Worm (Caenorhabditis elegans): ENCODE results near the gene ykt-6.

Gene ykt-6

ce11 chrIII:7273718-7274117, 13.7 kb downstream of the ykt-6 start:
- no peak for TF ChIP-seq ZK546.5 (tag; optimal IDR thresholded peaks at IDR 0.05)
- TF ChIP-seq egl-5 (tag; optimal IDR thresholded peaks at IDR 0.05) = no peak
- no peak for TF ChIP-seq zag-1 (tag; optimal IDR thresholded peaks at IDR 0.05)
- no peak for TF ChIP-seq fos-1 (tag; optimal IDR thresholded peaks at IDR 0.05)
- no peak for TF ChIP-seq ztf-11 (tag; optimal IDR thresholded peaks at IDR 0.05)
- TF ChIP-seq R02D3.7 (tag; optimal IDR thresholded peaks at IDR 0.05) = no peak
- no peak for TF ChIP-seq nhr-28 (tag; optimal IDR thresholded peaks at IDR 0.05)
- TF ChIP-seq nhr-25 (tag; optimal IDR thresholded peaks at IDR 0.05) = peak; percentile 31
- peak; percentile 29 for TF ChIP-seq nhr-43 (tag; optimal IDR thresholded peaks at IDR 0.05; ENCODE audit: poor library complexity, severe bottlenecking)
- TF ChIP-seq nhr-237 (tag; optimal IDR thresholded peaks at IDR 0.05) = no peak
- TF ChIP-seq snpc-4 (tag; optimal IDR thresholded peaks at IDR 0.05) = no peak
- no peak for TF ChIP-seq nhr-12 (tag; optimal IDR thresholded peaks at IDR 0.05)
- TF ChIP-seq jun-1 (tag; optimal IDR thresholded peaks at IDR 0.05) = no peak
- TF ChIP-seq daf-12 (tag; optimal IDR thresholded peaks at IDR 0.05) = no peak
- no peak for TF ChIP-seq fkh-10 (GFP tag; optimal IDR thresholded peaks at IDR 0.05)
- no peak for TF ChIP-seq ceh-16 (tag; optimal IDR thresholded peaks at IDR 0.05)
- no peak for TF ChIP-seq ceh-28 (tag; optimal IDR thresholded peaks at IDR 0.05)
- no peak for TF ChIP-seq ztf-4 (tag; optimal IDR thresholded peaks at IDR 0.05)
- no peak for TF ChIP-seq tbx-2 (tag; optimal IDR thresholded peaks at IDR 0.05)
- no peak for TF ChIP-seq unc-39 (tag; optimal IDR thresholded peaks at IDR 0.05)
- peak; percentile 33 for TF ChIP-seq nhr-23 (tag; optimal IDR thresholded peaks at IDR 0.05)

- TF ChIP-seq pqm-1 (tag; optimal IDR thresholded peaks at IDR 0.05) (peak; percentile 29), nhr-25 (tag; optimal IDR thresholded peaks at IDR 0.05) (peak; percentile 21), nfya-1 (tag; optimal IDR thresholded peaks at IDR 0.05; ENCODE audit: insufficient read depth) (peak; percentile 16), egl-5 (tag; optimal IDR thresholded peaks at IDR 0.05) (no peak), pha-4 (tag; optimal IDR thresholded peaks at IDR 0.05) (peak; percentile 47), ama-1 (optimal IDR thresholded peaks at IDR 0.05) (peak; percentile 22), ZK546.5 (tag; optimal IDR thresholded peaks at IDR 0.05) (no peak), nhr-77 (tag; optimal IDR thresholded peaks at IDR 0.05) (no peak), nhr-237 (tag; optimal IDR thresholded peaks at IDR 0.05) (no peak), nhr-11 (tag; optimal IDR thresholded peaks at IDR 0.05) (no peak), nhr-43 (tag; optimal IDR thresholded peaks at IDR 0.05; ENCODE audit: poor library complexity, severe bottlenecking) (peak; percentile 79), eor-1 (tag; optimal IDR thresholded peaks at IDR 0.05) (no peak), elt-2 (tag; optimal IDR thresholded peaks at IDR 0.05) (peak; percentile 57), sea-2 (GFP tag; optimal IDR thresholded peaks at IDR 0.05) (no peak), egl-27 (tag; optimal IDR thresholded peaks at IDR 0.05) (peak; percentile 7), lsy-12 (tag; optimal IDR thresholded peaks at IDR 0.05) (peak; percentile 46), aly-2 (tag; optimal IDR thresholded peaks at IDR 0.05) (no peak), elt-3 (tag; optimal IDR thresholded peaks at IDR 0.05) (peak; percentile 14 to 71 (median 37)), nhr-23 (tag; optimal IDR thresholded peaks at IDR 0.05) (peak; percentile 81), mdl-1 (tag; optimal IDR thresholded peaks at IDR 0.05) (no peak), daf-12 (tag; optimal IDR thresholded peaks at IDR 0.05) (no peak)
Observed at ce11 chrIII:7272828-7273227, 14.6 kb downstream of the ykt-6 start.

- TF ChIP-seq nhr-43 (tag; optimal IDR thresholded peaks at IDR 0.05; ENCODE audit: poor library complexity, severe bottlenecking) (peak; percentile 22), nfya-1 (tag; optimal IDR thresholded peaks at IDR 0.05; ENCODE audit: insufficient read depth) (peak; percentile 47), pqm-1 (tag; optimal IDR thresholded peaks at IDR 0.05) (peak; percentile 1), ama-1 (optimal IDR thresholded peaks at IDR 0.05) (peak; percentile 22), egl-5 (tag; optimal IDR thresholded peaks at IDR 0.05) (peak; percentile 92), egl-27 (tag; optimal IDR thresholded peaks at IDR 0.05) (no peak), nhr-23 (tag; optimal IDR thresholded peaks at IDR 0.05) (peak; percentile 38), daf-12 (tag; optimal IDR thresholded peaks at IDR 0.05) (no peak), lsy-12 (tag; optimal IDR thresholded peaks at IDR 0.05) (peak; percentile 20), fos-1 (tag; optimal IDR thresholded peaks at IDR 0.05) (no peak), jun-1 (tag; optimal IDR thresholded peaks at IDR 0.05) (peak; percentile 71), nhr-11 (tag; optimal IDR thresholded peaks at IDR 0.05) (no peak), elt-3 (tag; optimal IDR thresholded peaks at IDR 0.05) (no peak), elt-2 (tag; optimal IDR thresholded peaks at IDR 0.05) (peak; percentile 14), pha-4 (tag; optimal IDR thresholded peaks at IDR 0.05) (peak; percentile 84), nhr-25 (tag; optimal IDR thresholded peaks at IDR 0.05) (peak; percentile 4), lin-39 (tag; optimal IDR thresholded peaks at IDR 0.05) (peak; percentile 31), fkh-10 (GFP tag; optimal IDR thresholded peaks at IDR 0.05) (no peak)
Observed at ce11 chrIII:7272088-7272487, 15.3 kb downstream of the ykt-6 start.

ce11 chrIII:7271083-7271482, 16.3 kb downstream of the ykt-6 start:
- TF ChIP-seq unc-62 (GFP tag; optimal IDR thresholded peaks at IDR 0.05) = no peak
- TF ChIP-seq ceh-9 (tag; optimal IDR thresholded peaks at IDR 0.05) = no peak
- TF ChIP-seq pha-4 (tag; optimal IDR thresholded peaks at IDR 0.05) = peak; percentile 12
- TF ChIP-seq egl-5 (tag; optimal IDR thresholded peaks at IDR 0.05) = no peak
- TF ChIP-seq hmg-11 (tag; optimal IDR thresholded peaks at IDR 0.05) = no peak
- TF ChIP-seq snpc-4 (tag; optimal IDR thresholded peaks at IDR 0.05) = no peak
- no peak for TF ChIP-seq ceh-16 (tag; optimal IDR thresholded peaks at IDR 0.05)
- no peak for TF ChIP-seq nhr-67 (tag; optimal IDR thresholded peaks at IDR 0.05)
- no peak for TF ChIP-seq pqm-1 (tag; optimal IDR thresholded peaks at IDR 0.05)
- TF ChIP-seq nhr-23 (tag; optimal IDR thresholded peaks at IDR 0.05) = peak; percentile 42
- TF ChIP-seq elt-2 (tag; optimal IDR thresholded peaks at IDR 0.05) = peak; percentile 51
- TF ChIP-seq ZK546.5 (tag; optimal IDR thresholded peaks at IDR 0.05) = no peak
- TF ChIP-seq zag-1 (tag; optimal IDR thresholded peaks at IDR 0.05) = no peak
- no peak for TF ChIP-seq mdl-1 (tag; optimal IDR thresholded peaks at IDR 0.05)
- no peak for TF ChIP-seq R02D3.7 (tag; optimal IDR thresholded peaks at IDR 0.05)
